Fruit fly (Drosophila melanogaster): ENCODE measurements around the gene mtg.

mtg gene

DNA sequence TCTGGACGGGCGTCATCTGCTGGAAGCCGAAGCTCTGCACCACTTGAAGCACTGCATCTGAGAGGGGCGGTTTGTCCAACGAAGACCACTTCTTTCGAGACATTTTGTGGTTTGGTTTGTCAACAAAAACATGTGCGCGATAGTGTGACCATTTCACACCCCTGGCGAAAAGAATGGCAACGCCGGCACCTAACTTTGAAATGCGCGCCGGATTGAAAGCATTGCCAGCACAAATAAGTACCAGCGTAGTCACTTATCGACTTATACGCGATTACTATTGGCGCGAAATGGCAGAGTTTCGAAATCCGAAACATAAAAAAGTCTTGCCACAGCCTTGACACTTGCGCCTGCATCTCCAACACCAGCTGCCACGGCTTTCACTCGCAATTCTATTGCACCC is 19.4 kb downstream of the mtg start, which contains the start of gene CG9630 (continued):
- TF ChIP-seq Drgx (GFP tag; IDR thresholded peaks at IDR 0.05), result no peak
- peak; percentile 97 for TF ChIP-seq pzg (GFP tag; optimal IDR thresholded peaks at IDR 0.05)
- TF ChIP-seq pum (GFP tag; optimal IDR thresholded peaks at IDR 0.05), result no peak
- peak; percentile 40 for TF ChIP-seq CTCF (GFP tag; optimal IDR thresholded peaks at IDR 0.05)
- TF ChIP-seq HHEX (GFP tag; optimal IDR thresholded peaks at IDR 0.05), result no peak
- TF ChIP-seq CG3995 (GFP tag; optimal IDR thresholded peaks at IDR 0.05), result peak; percentile 38
- no peak for TF ChIP-seq salm (tag; optimal IDR thresholded peaks at IDR 0.05)
- TF ChIP-seq run (tag; optimal IDR thresholded peaks at IDR 0.05), result peak; percentile 86
- TF ChIP-seq toy (GFP tag; IDR thresholded peaks at IDR 0.05), result no peak
- TF ChIP-seq CG2199 (GFP tag; IDR thresholded peaks at IDR 0.05), result no peak
- 0 out of 3 replicates have a peak, but pooled peaks have one; percentile 41 for TF ChIP-seq vnd (GFP tag; IDR thresholded peaks at IDR 0.05; ENCODE audit: partially characterized antibody)
- no peak for TF ChIP-seq Hsf (GFP tag; optimal IDR thresholded peaks at IDR 0.05)
- no peak for TF ChIP-seq lov (optimal IDR thresholded peaks at IDR 0.05)
- no peak for TF ChIP-seq lov (GFP tag; IDR thresholded peaks at IDR 0.05)
- peak; percentile 73 for TF ChIP-seq HmgD (GFP tag; optimal IDR thresholded peaks at IDR 0.05)
- TF ChIP-seq H2.0 (GFP tag; IDR thresholded peaks at IDR 0.05), result no peak
- TF ChIP-seq HLH4C (GFP tag; IDR thresholded peaks at IDR 0.05; ENCODE audit: partially characterized antibody), result peak; percentile 54; the same call in 2 of the 3 replicates
- TF ChIP-seq stwl (tag; optimal IDR thresholded peaks at IDR 0.05), result no peak
- no peak for TF ChIP-seq CG17385 (GFP tag; optimal IDR thresholded peaks at IDR 0.05)
- TF ChIP-seq dm (GFP tag; optimal IDR thresholded peaks at IDR 0.05), result peak; percentile 98
- no peak for TF ChIP-seq ken (GFP tag; IDR thresholded peaks at IDR 0.05)
- peak; percentile 32; the same call in 1 of the 2 replicates for TF ChIP-seq chm (GFP tag; IDR thresholded peaks at IDR 0.05)
- no peak for TF ChIP-seq Bdp1 (GFP tag; optimal IDR thresholded peaks at IDR 0.05)
- peak; percentile 72 for TF ChIP-seq BEAF-32 (GFP tag; optimal IDR thresholded peaks at IDR 0.05)
- TF ChIP-seq Sry-δ (GFP tag; optimal IDR thresholded peaks at IDR 0.05), result peak; percentile 75
- TF ChIP-seq Opbp (GFP tag; IDR thresholded peaks at IDR 0.05; ENCODE audit: partially characterized antibody), result peak; percentile 74
- TF ChIP-seq Asciz (GFP tag; optimal IDR thresholded peaks at IDR 0.05), result no peak
- no peak for TF ChIP-seq CG11398 (GFP tag; optimal IDR thresholded peaks at IDR 0.05)
- TF ChIP-seq aop (GFP tag; IDR thresholded peaks at IDR 0.05), result no peak
- TF ChIP-seq CG16813 (GFP tag; IDR thresholded peaks at IDR 0.05; ENCODE audit: partially characterized antibody), result peak; percentile 59; the same call in 1 of the 3 replicates
- TF ChIP-seq CG31388 (GFP tag; optimal IDR thresholded peaks at IDR 0.05), result no peak
- TF ChIP-seq CG4617 (GFP tag; optimal IDR thresholded peaks at IDR 0.05; ENCODE audit: borderline replicate concordance), result peak; percentile 61
- TF ChIP-seq oc (tag; optimal IDR thresholded peaks at IDR 0.05), result peak; percentile 51
- no peak for TF ChIP-seq NC2β (GFP tag; optimal IDR thresholded peaks at IDR 0.05)
- no peak for TF ChIP-seq nom (GFP tag; optimal IDR thresholded peaks at IDR 0.05)
- TF ChIP-seq zen (tag; optimal IDR thresholded peaks at IDR 0.05), result peak; percentile 18
- TF ChIP-seq CG11093 (GFP tag; IDR thresholded peaks at IDR 0.05), result no peak
- no peak for TF ChIP-seq chinmo (GFP tag; IDR thresholded peaks at IDR 0.05; ENCODE audit: partially characterized antibody)
- TF ChIP-seq bbx (GFP tag; IDR thresholded peaks at IDR 0.05; ENCODE audit: partially characterized antibody), result peak; percentile 74
- TF ChIP-seq bigmax (GFP tag; optimal IDR thresholded peaks at IDR 0.05), result peak; percentile 60
- TF ChIP-seq CG2120 (GFP tag; optimal IDR thresholded peaks at IDR 0.05), result no peak
- no peak for TF ChIP-seq dmrt11E (tag; optimal IDR thresholded peaks at IDR 0.05)
- peak; percentile 20; the same call in 1 of the 3 replicates for TF ChIP-seq CG34422 (GFP tag; IDR thresholded peaks at IDR 0.05)
- no peak for TF ChIP-seq CG14014 (GFP tag; IDR thresholded peaks at IDR 0.05)
- no peak for TF ChIP-seq Trl (optimal IDR thresholded peaks at IDR 0.05)
- TF ChIP-seq Trl (GFP tag; optimal IDR thresholded peaks at IDR 0.05), result no peak
- peak; percentile 68; the same call in 2 of the 3 replicates for TF ChIP-seq CG6791 (GFP tag; IDR thresholded peaks at IDR 0.05; ENCODE audit: partially characterized antibody)
- TF ChIP-seq BtbVII (GFP tag; optimal IDR thresholded peaks at IDR 0.05), result no peak
- TF ChIP-seq mirr (GFP tag; optimal IDR thresholded peaks at IDR 0.05), result no peak
- peak; percentile 100 for TF ChIP-seq E2f2 (GFP tag; IDR thresholded peaks at IDR 0.05)
- TF ChIP-seq hkb (optimal IDR thresholded peaks at IDR 0.05), result peak; percentile 48
- no peak for TF ChIP-seq hkb (GFP tag; IDR thresholded peaks at IDR 0.05)

Measured in whole organism, embryonic.